Worm (Caenorhabditis elegans) whole organism, L2 larva: Measurements from ENCODE around the gene fbxc-31.

ENCODE experiments used
- C34F6.9 ChIP-seq: fragments of 150-350 bp; optimal IDR thresholded peaks from 2 replicates; lab custom pipeline; 2014; ENCODE audit warnings: missing biosample characterization, missing genetic modification characterization
- F13H6.1 ChIP-seq: sonication (generic microtip); optimal IDR thresholded peaks from 2 replicates; lab custom pipeline; 2016; ENCODE audit warnings: missing genetic modification characterization, missing compliant biosample characterization
- R02D3.7 ChIP-seq: fragments of 150-350 bp; optimal IDR thresholded peaks from 2 replicates; lab custom pipeline; 2014; ENCODE audit warnings: missing biosample characterization, missing genetic modification characterization
- ZK546.5 ChIP-seq: sonication (generic microtip); optimal IDR thresholded peaks from 2 replicates; lab custom pipeline; 2017; ENCODE audit warnings: missing biosample characterization, missing genetic modification characterization
- alr-1 ChIP-seq: fragments of 150-350 bp; optimal IDR thresholded peaks from 2 replicates; lab custom pipeline; 2014; ENCODE audit warnings: missing biosample characterization, missing genetic modification characterization
- aly-2 ChIP-seq: fragments of 150-350 bp; optimal IDR thresholded peaks from 2 replicates; lab custom pipeline; 2014; ENCODE audit warnings: missing biosample characterization, missing genetic modification characterization
- ama-1 ChIP-seq: fragments of 150-350 bp; optimal IDR thresholded peaks from 2 replicates; lab custom pipeline; 2018; ENCODE audit warnings: inconsistent platforms
- blmp-1 ChIP-seq: sonication (generic microtip); optimal IDR thresholded peaks from 2 replicates; lab custom pipeline; 2017; ENCODE audit warnings: missing genetic modification characterization, mild to moderate bottlenecking, missing compliant biosample characterization, antibody characterized with exemption, moderate library complexity; ENCODE audit not compliant: insufficient read depth
- ceh-16 ChIP-seq: fragments of 150-350 bp; optimal IDR thresholded peaks from 2 replicates; lab custom pipeline; 2014; ENCODE audit warnings: missing biosample characterization, missing genetic modification characterization
- ceh-82 ChIP-seq: fragments of 150-350 bp; optimal IDR thresholded peaks from 2 replicates; lab custom pipeline; 2014; ENCODE audit warnings: missing biosample characterization, missing genetic modification characterization
- crh-2 ChIP-seq: sonication (generic microtip); optimal IDR thresholded peaks from 2 replicates; lab custom pipeline; 2017; ENCODE audit warnings: missing biosample characterization, missing genetic modification characterization
- dmd-4 ChIP-seq: sonication (generic microtip); optimal IDR thresholded peaks from 2 replicates; lab custom pipeline; 2017; ENCODE audit warnings: missing biosample characterization, missing genetic modification characterization
- egl-27 ChIP-seq: sonication (generic microtip); optimal IDR thresholded peaks from 3 replicates; lab custom pipeline; 2017; ENCODE audit warnings: missing biosample characterization, missing genetic modification reagents, missing genetic modification characterization
- elt-1 ChIP-seq: fragments of 150-350 bp; optimal IDR thresholded peaks from 2 replicates; lab custom pipeline; 2014; ENCODE audit warnings: missing biosample characterization, missing genetic modification characterization
- elt-3 ChIP-seq: sonication (generic microtip); optimal IDR thresholded peaks from 2 replicates; lab custom pipeline; 2017; ENCODE audit warnings: missing biosample characterization, missing genetic modification characterization
- lin-11 ChIP-seq: fragments of 150-350 bp; sonication (generic microtip); optimal IDR thresholded peaks from 2 replicates; lab custom pipeline; 2014; ENCODE audit warnings: missing biosample characterization, missing genetic modification characterization, inconsistent platforms, mixed read lengths
- lin-13 ChIP-seq: fragments of 150-350 bp; optimal IDR thresholded peaks from 2 replicates; lab custom pipeline; 2014; ENCODE audit warnings: missing biosample characterization, missing genetic modification reagents, missing genetic modification characterization
- lin-39 ChIP-seq: fragments of 150-350 bp; optimal IDR thresholded peaks from 2 replicates; lab custom pipeline; 2014; ENCODE audit warnings: missing biosample characterization, missing genetic modification reagents, missing genetic modification characterization
- lsy-2 ChIP-seq, 2 experiments: fragments of 150-350 bp in 1 of 2; sonication (generic microtip) in 1 of 2; optimal IDR thresholded peaks; 2 replicates each; lab custom pipeline; 2014 to 2017; ENCODE audit warnings: missing biosample characterization in 2 of 2, missing genetic modification characterization in 2 of 2
- mab-5 ChIP-seq: fragments of 150-350 bp; optimal IDR thresholded peaks from 2 replicates; lab custom pipeline; 2014; ENCODE audit warnings: missing biosample characterization, missing genetic modification characterization
- mdl-1 ChIP-seq, 2 experiments: fragments of 150-350 bp in 1 of 2; sonication (generic microtip) in 1 of 2; optimal IDR thresholded peaks; 2 replicates each; lab custom pipeline; 2017; ENCODE audit warnings: missing biosample characterization in 2 of 2, missing genetic modification characterization in 2 of 2
- nhr-11 ChIP-seq: fragments of 150-350 bp; optimal IDR thresholded peaks from 2 replicates; lab custom pipeline; 2014; ENCODE audit warnings: missing biosample characterization, missing genetic modification characterization
- nhr-21 ChIP-seq: fragments of 150-350 bp; optimal IDR thresholded peaks from 2 replicates; lab custom pipeline; 2014; ENCODE audit warnings: missing biosample characterization, missing genetic modification characterization
- nhr-23 ChIP-seq: fragments of 150-350 bp; optimal IDR thresholded peaks from 2 replicates; lab custom pipeline; 2014; ENCODE audit warnings: missing biosample characterization, missing genetic modification reagents, missing genetic modification characterization
- nhr-237 ChIP-seq: fragments of 150-350 bp; optimal IDR thresholded peaks from 2 replicates; lab custom pipeline; 2014; ENCODE audit warnings: missing biosample characterization, missing genetic modification characterization
- nhr-77 ChIP-seq: fragments of 150-350 bp; optimal IDR thresholded peaks from 2 replicates; lab custom pipeline; 2014; ENCODE audit warnings: missing biosample characterization, missing genetic modification characterization
- peb-1 ChIP-seq: fragments of 150-350 bp; optimal IDR thresholded peaks from 2 replicates; lab custom pipeline; 2014; ENCODE audit warnings: missing biosample characterization, missing genetic modification characterization
- sem-4 ChIP-seq: fragments of 150-350 bp; optimal IDR thresholded peaks from 2 replicates; lab custom pipeline; 2014; ENCODE audit warnings: missing biosample characterization, missing genetic modification reagents, missing genetic modification characterization
- skn-1 ChIP-seq: sonication (generic microtip); optimal IDR thresholded peaks from 2 replicates; lab custom pipeline; 2017; ENCODE audit warnings: missing biosample characterization, missing genetic modification characterization
- sma-3 ChIP-seq: sonication (generic microtip); optimal IDR thresholded peaks from 2 replicates; lab custom pipeline; 2016; ENCODE audit warnings: missing genetic modification reagents, missing genetic modification characterization, missing compliant biosample characterization
- sma-9 ChIP-seq, 2 experiments: fragments of 150-350 bp in 1 of 2; sonication (generic microtip) in 1 of 2; optimal IDR thresholded peaks; 2 replicates each; lab custom pipeline; 2014 to 2016; ENCODE audit warnings: missing genetic modification characterization in 2 of 2, mild to moderate bottlenecking in 1 of 2, missing biosample characterization in 1 of 2, missing compliant biosample characterization in 1 of 2, missing genetic modification reagents in 1 of 2, moderate library complexity in 1 of 2
- snpc-4 ChIP-seq: fragments of 150-350 bp; optimal IDR thresholded peaks from 2 replicates; lab custom pipeline; 2014; ENCODE audit warnings: missing biosample characterization, missing genetic modification characterization
- unc-39 ChIP-seq: fragments of 150-350 bp; optimal IDR thresholded peaks from 2 replicates; lab custom pipeline; 2014; ENCODE audit warnings: missing biosample characterization, missing genetic modification characterization
- unc-62 ChIP-seq: fragments of 150-350 bp; optimal IDR thresholded peaks from 2 replicates; lab custom pipeline; 2014; ENCODE audit warnings: missing biosample characterization, missing genetic modification reagents, missing genetic modification characterization
- ztf-1 ChIP-seq: fragments of 200-800 bp; sonication (Bioruptor generic); conservative IDR thresholded peaks from 2 replicates; pipeline ENCODE4 v1.3.6; 2022; ENCODE audit warnings: missing genetic modification characterization, missing compliant biosample characterization
- ztf-4 ChIP-seq: fragments of 150-350 bp; optimal IDR thresholded peaks from 2 replicates; lab custom pipeline; 2014; ENCODE audit warnings: missing biosample characterization, missing genetic modification characterization

The fbxc-31 gene

ce11 chrII:911680-912079 lies at the start of gene fbxc-31:
Gene fbxc-31 (plus strand): TSS chrII:911980.
- no peak for TF ChIP-seq alr-1
- TF ChIP-seq unc-39 (tag; lab: Kevin White, UChicago) = no peak
- TF ChIP-seq nhr-11 (tag; lab: Kevin White, UChicago) = no peak
- no peak for TF ChIP-seq snpc-4 (tag; lab: Kevin White, UChicago)
- no peak for TF ChIP-seq mab-5 (tag; lab: Kevin White, UChicago)
- TF ChIP-seq ztf-4 (tag; lab: Kevin White, UChicago) = no peak
- TF ChIP-seq nhr-77 (tag; lab: Kevin White, UChicago) = no peak
- no peak for TF ChIP-seq aly-2 (tag; lab: Kevin White, UChicago)
- TF ChIP-seq sma-9 (GFP tag; optimal IDR thresholded peaks at IDR 0.05; lab: Kevin White, UChicago) = no peak
- TF ChIP-seq sma-9 (tag; optimal IDR thresholded peaks at IDR 0.05; lab: Kevin White, UChicago) = no peak
- no peak for TF ChIP-seq ceh-82 (tag; lab: Kevin White, UChicago)
- TF ChIP-seq dmd-4 (tag; lab: Kevin White, UChicago) = no peak
- TF ChIP-seq nhr-21 (tag; lab: Kevin White, UChicago) = no peak
- TF ChIP-seq ama-1 (lab: Kevin White, UChicago) = no peak
- TF ChIP-seq, all 48 proteins: peak for 0

ce11 chrII:866801-867200 lies 45.0 kb upstream of the fbxc-31 start, which contains the start of gene Y46B2A.3:
Gene Y46B2A.3 (minus strand): TSS chrII:866901.
- no peak for TF ChIP-seq lsy-2 (tag; optimal IDR thresholded peaks at IDR 0.05; lab: Kevin White, UChicago)
- no peak for TF ChIP-seq skn-1 (tag; lab: Kevin White, UChicago)
- TF ChIP-seq nhr-11 (tag; lab: Kevin White, UChicago) = no peak
- TF ChIP-seq unc-62 (GFP tag; lab: Kevin White, UChicago) = no peak
- no peak for TF ChIP-seq ceh-16 (tag; lab: Kevin White, UChicago)
- TF ChIP-seq elt-3 (tag; lab: Kevin White, UChicago) = no peak
- no peak for TF ChIP-seq ZK546.5
- TF ChIP-seq lin-13 (GFP tag; lab: Kevin White, UChicago) = no peak
- no peak for TF ChIP-seq elt-1
- no peak for TF ChIP-seq blmp-1 (tag; lab: Kevin White, UChicago)
- TF ChIP-seq nhr-23 (tag; lab: Kevin White, UChicago) = no peak
- no peak for TF ChIP-seq mdl-1 (tag; optimal IDR thresholded peaks at IDR 0.05; lab: Kevin White, UChicago)
- no peak for TF ChIP-seq dmd-4 (tag; lab: Kevin White, UChicago)
- TF ChIP-seq aly-2 (tag; lab: Kevin White, UChicago) = no peak
- TF ChIP-seq lin-39 = no peak
- no peak for TF ChIP-seq peb-1 (tag; lab: Kevin White, UChicago)
- TF ChIP-seq crh-2 = no peak

ce11 chrII:868240-868864 lies 43.4 kb upstream of the fbxc-31 start, which contains the start of gene fbxc-51:
Gene fbxc-51 (plus strand): TSS chrII:868814.
- TF ChIP-seq nhr-21 (tag; lab: Kevin White, UChicago) (no peak), unc-39 (tag; lab: Kevin White, UChicago) (no peak), nhr-23 (tag; lab: Kevin White, UChicago) (no peak), nhr-237 (no peak)

- TF ChIP-seq R02D3.7 (tag; lab: Kevin White, UChicago) (no peak), nhr-77 (tag; lab: Kevin White, UChicago) (no peak), elt-3 (tag; lab: Kevin White, UChicago) (no peak), ztf-1 (GFP tag; lab: Robert Waterston, UW) (no peak), snpc-4 (tag; lab: Kevin White, UChicago) (no peak), lin-11 (tag; lab: Kevin White, UChicago) (no peak), nhr-21 (tag; lab: Kevin White, UChicago) (no peak), F13H6.1 (tag; lab: Kevin White, UChicago) (no peak), egl-27 (no peak), sma-9 (GFP tag; optimal IDR thresholded peaks at IDR 0.05; lab: Kevin White, UChicago) (no peak), sma-9 (tag; optimal IDR thresholded peaks at IDR 0.05; lab: Kevin White, UChicago) (no peak), sem-4 (tag; lab: Kevin White, UChicago) (no peak), C34F6.9 (tag; lab: Kevin White, UChicago) (no peak), elt-1 (no peak), sma-3 (GFP tag; lab: Kevin White, UChicago) (no peak)
- TF ChIP-seq, all 48 proteins: peak for 0
These were observed 42.5 kb upstream of the fbxc-31 start for ce11 chrII:869316-869715.
